Fruit fly (Drosophila melanogaster) whole organism, embryonic: ENCODE data around the gene Bro.

Source experiments
- Adf1 ChIP-seq: fragments of 200-800 bp; sonication (Bioruptor generic); IDR thresholded peaks from 2 replicates; pipeline ENCODE4 v1.3.6; 2022; ENCODE audit warnings: missing biosample characterization, missing genetic modification characterization
- Bgb ChIP-seq: fragments of 200-800 bp; sonication (Bioruptor generic); IDR thresholded peaks from 2 replicates; pipeline ENCODE4 v1.3.6; 2022; ENCODE audit warnings: missing biosample characterization, missing genetic modification characterization; ENCODE audit not compliant: partially characterized antibody
- CG11085 ChIP-seq: fragments of 200-800 bp; sonication (Bioruptor generic); IDR thresholded peaks from 2 replicates; pipeline ENCODE4 v1.3.6; 2022; ENCODE audit warnings: missing biosample characterization, missing genetic modification characterization
- CG13287 ChIP-seq: fragments of 200-800 bp; sonication (Bioruptor generic); IDR thresholded peaks from 2 replicates; pipeline ENCODE4 v1.3.6; 2022; ENCODE audit warnings: missing biosample characterization, missing genetic modification characterization; ENCODE audit not compliant: partially characterized antibody
- CG15011 ChIP-seq: fragments of 200-800 bp; sonication (Bioruptor generic); optimal IDR thresholded peaks from 3 replicates; lab custom pipeline; 2018; ENCODE audit warnings: missing biosample characterization, mild to moderate bottlenecking, missing genetic modification characterization
- CG15073 ChIP-seq: fragments of 200-800 bp; sonication (Bioruptor generic); optimal IDR thresholded peaks from 2 replicates; lab custom pipeline; 2016; ENCODE audit warnings: missing biosample characterization, missing genetic modification characterization
- CG15479 ChIP-seq: fragments of 200-800 bp; sonication (Bioruptor generic); optimal IDR thresholded peaks from 3 replicates; lab custom pipeline; 2019; ENCODE audit warnings: missing biosample characterization, mild to moderate bottlenecking, missing genetic modification characterization, moderate library complexity
- CG15514 ChIP-seq: fragments of 200-800 bp; sonication (Bioruptor generic); optimal IDR thresholded peaks from 3 replicates; lab custom pipeline; 2017; ENCODE audit warnings: missing biosample characterization, missing genetic modification characterization, mild to moderate bottlenecking, moderate library complexity, missing genetic modification reagents
- CG16863 ChIP-seq: fragments of 200-800 bp; sonication (Bioruptor generic); optimal IDR thresholded peaks from 3 replicates; lab custom pipeline; 2016; ENCODE audit warnings: missing biosample characterization, missing genetic modification characterization
- CG17612 ChIP-seq: fragments of 200-800 bp; sonication (Bioruptor generic); IDR thresholded peaks from 2 replicates; pipeline ENCODE4 v1.3.6; 2022; ENCODE audit warnings: missing biosample characterization, missing genetic modification characterization
- CG31224 ChIP-seq: fragments of 200-800 bp; sonication (Bioruptor generic); IDR thresholded peaks from 2 replicates; pipeline ENCODE4 v1.3.6; 2022; ENCODE audit warnings: missing biosample characterization, missing genetic modification characterization
- CG6654 ChIP-seq: fragments of 200-800 bp; sonication (Bioruptor generic); optimal IDR thresholded peaks from 2 replicates; lab custom pipeline; 2017; ENCODE audit warnings: missing biosample characterization, mild to moderate bottlenecking, missing genetic modification characterization
- CG7271 ChIP-seq: fragments of 200-800 bp; sonication (Bioruptor generic); optimal IDR thresholded peaks from 2 replicates; lab custom pipeline; 2018; ENCODE audit warnings: missing biosample characterization, mild to moderate bottlenecking, missing genetic modification characterization, moderate library complexity
- CG8359 ChIP-seq: fragments of 200-800 bp; sonication (Bioruptor generic); optimal IDR thresholded peaks from 2 replicates; lab custom pipeline; 2017; ENCODE audit warnings: missing biosample characterization, mild to moderate bottlenecking, missing genetic modification characterization, borderline replicate concordance
- CG9876 ChIP-seq: fragments of 200-800 bp; sonication (Bioruptor generic); optimal IDR thresholded peaks from 2 replicates; lab custom pipeline; 2016; ENCODE audit warnings: missing biosample characterization, missing genetic modification characterization
- Deaf1 ChIP-seq: fragments of 200-800 bp; optimal IDR thresholded peaks from 3 replicates; lab custom pipeline; 2019; ENCODE audit warnings: missing biosample characterization, mild to moderate bottlenecking, missing genetic modification characterization, moderate library complexity
- Dp ChIP-seq: fragments of 200-800 bp; sonication (Bioruptor generic); optimal IDR thresholded peaks from 2 replicates; lab custom pipeline; 2018; ENCODE audit warnings: missing biosample characterization, mild to moderate bottlenecking, missing genetic modification characterization, moderate library complexity
- HLH54F ChIP-seq: fragments of 200-800 bp; sonication (Bioruptor generic); optimal IDR thresholded peaks from 3 replicates; lab custom pipeline; 2016; ENCODE audit warnings: missing biosample characterization, missing genetic modification characterization
- Hr78 ChIP-seq, 2 experiments: fragments of 200-800 bp in 1 of 2; fragments of >200 bp in 1 of 2; sonication (Bioruptor generic) in 1 of 2; optimal IDR thresholded peaks; 2 replicates each; lab custom pipeline; 2017 to 2019; ENCODE audit warnings: missing biosample characterization in 2 of 2, missing genetic modification characterization in 2 of 2, mild to moderate bottlenecking in 1 of 2, moderate library complexity in 1 of 2
- MBD-R2 ChIP-seq: fragments of 200-800 bp; sonication (Bioruptor generic); IDR thresholded peaks from 2 replicates; pipeline ENCODE4 v1.3.6; 2022; ENCODE audit warnings: missing biosample characterization, missing genetic modification characterization
- Med ChIP-seq: fragments of 200-800 bp; sonication (Bioruptor generic); peaks from one replicate; lab custom pipeline; 2016; ENCODE audit warnings: missing biosample characterization, missing genetic modification characterization, mild to moderate bottlenecking, inconsistent platforms, moderate library complexity
- Oaz ChIP-seq: fragments of 200-800 bp; sonication (Bioruptor generic); IDR thresholded peaks from 2 replicates; pipeline ENCODE4 v1.3.6; 2022; ENCODE audit warnings: missing biosample characterization, missing genetic modification characterization
- Rx ChIP-seq: fragments of 200-800 bp; sonication (Bioruptor generic); IDR thresholded peaks from 2 replicates; pipeline ENCODE4 v1.3.6; 2022; ENCODE audit warnings: missing biosample characterization, missing genetic modification characterization
- Scr ChIP-seq: fragments of 200-800 bp; sonication (Bioruptor generic); IDR thresholded peaks from 2 replicates; pipeline ENCODE4 v1.3.6; 2022; ENCODE audit warnings: missing biosample characterization, missing genetic modification characterization; ENCODE audit not compliant: partially characterized antibody
- Trl ChIP-seq, 3 experiments: fragments of >200 bp in 2 of 3; fragments of 200-800 bp in 1 of 3; sonication (Bioruptor generic) in 1 of 3; optimal IDR thresholded peaks; 2 replicates in 1 of 3; 3 replicates in 2 of 3; lab custom pipeline; 2016 to 2017; ENCODE audit warnings: missing biosample characterization in 1 of 3, missing genetic modification characterization in 1 of 3
- Xrp1 ChIP-seq: fragments of 200-800 bp; sonication (Bioruptor generic); IDR thresholded peaks from 2 replicates; pipeline ENCODE4 v1.3.6; 2022; ENCODE audit warnings: missing biosample characterization, missing genetic modification characterization
- aop ChIP-seq: fragments of 200-800 bp; sonication (Bioruptor generic); IDR thresholded peaks from 2 replicates; pipeline ENCODE4 v1.3.6; 2022; ENCODE audit warnings: missing biosample characterization, missing genetic modification characterization
- ase ChIP-seq: fragments of 200-800 bp; sonication (Bioruptor generic); IDR thresholded peaks from 3 replicates; pipeline ENCODE4 v1.3.6; 2022; ENCODE audit warnings: missing biosample characterization, missing genetic modification characterization
- ato ChIP-seq: fragments of 200-800 bp; sonication (Bioruptor generic); IDR thresholded peaks from 2 replicates; pipeline ENCODE4 v1.3.6; 2022; ENCODE audit warnings: missing biosample characterization, missing genetic modification characterization; ENCODE audit not compliant: partially characterized antibody
- bsh ChIP-seq, 2 experiments: fragments of 200-800 bp; sonication (Bioruptor generic); optimal IDR thresholded peaks; 2 replicates each; lab custom pipeline; 2017 to 2018; ENCODE audit warnings: mild to moderate bottlenecking in 2 of 2, missing biosample characterization in 2 of 2, missing genetic modification characterization in 2 of 2, moderate library complexity in 1 of 2
- crol ChIP-seq: fragments of 200-800 bp; sonication (Bioruptor generic); IDR thresholded peaks from 2 replicates; pipeline ENCODE4 v1.3.6; 2022; ENCODE audit warnings: missing biosample characterization, missing genetic modification characterization
- crp ChIP-seq, 2 experiments: fragments of 200-800 bp; sonication (Bioruptor generic); optimal IDR thresholded peaks; 2 replicates in 1 of 2; 3 replicates in 1 of 2; lab custom pipeline; 2017; ENCODE audit warnings: missing biosample characterization in 2 of 2, missing genetic modification characterization in 2 of 2, mild to moderate bottlenecking in 1 of 2, moderate library complexity in 1 of 2
- exex ChIP-seq: fragments of 200-800 bp; sonication (Bioruptor generic); optimal IDR thresholded peaks from 4 replicates; lab custom pipeline; 2018; ENCODE audit warnings: missing biosample characterization, mild to moderate bottlenecking, missing genetic modification characterization, moderate library complexity
- lilli ChIP-seq: fragments of 200-800 bp; sonication (Bioruptor generic); optimal IDR thresholded peaks from 3 replicates; lab custom pipeline; 2016; ENCODE audit warnings: missing biosample characterization, missing genetic modification characterization
- mirr ChIP-seq: fragments of 200-800 bp; sonication (Bioruptor generic); optimal IDR thresholded peaks from 3 replicates; lab custom pipeline; 2018; ENCODE audit warnings: missing biosample characterization, mild to moderate bottlenecking, missing genetic modification characterization
- nmo ChIP-seq: fragments of 200-800 bp; sonication (Bioruptor generic); optimal IDR thresholded peaks from 2 replicates; lab custom pipeline; 2018; ENCODE audit warnings: missing biosample characterization, mild to moderate bottlenecking, missing genetic modification characterization, moderate library complexity
- onecut ChIP-seq: fragments of 200-800 bp; sonication (Bioruptor generic); IDR thresholded peaks from 2 replicates; pipeline ENCODE4 v1.3.6; 2022; ENCODE audit warnings: missing biosample characterization, missing genetic modification characterization
- pros ChIP-seq: fragments of 200-800 bp; sonication (Bioruptor generic); optimal IDR thresholded peaks from 3 replicates; lab custom pipeline; 2019; ENCODE audit warnings: missing biosample characterization, mild to moderate bottlenecking, missing genetic modification characterization, moderate library complexity
- scrt ChIP-seq: fragments of 200-800 bp; sonication (Bioruptor generic); optimal IDR thresholded peaks from 2 replicates; lab custom pipeline; 2018; ENCODE audit warnings: missing biosample characterization, mild to moderate bottlenecking, missing genetic modification characterization, moderate library complexity
- seq ChIP-seq: fragments of 200-800 bp; sonication (Bioruptor generic); IDR thresholded peaks from 2 replicates; pipeline ENCODE4 v1.3.6; 2022; ENCODE audit warnings: missing biosample characterization, missing genetic modification characterization
- sna ChIP-seq: fragments of 200-800 bp; sonication (Bioruptor generic); IDR thresholded peaks from 2 replicates; pipeline ENCODE4 v1.3.6; 2022; ENCODE audit warnings: missing biosample characterization, missing genetic modification characterization; ENCODE audit not compliant: partially characterized antibody
- unc-4 ChIP-seq: fragments of 200-800 bp; sonication (Bioruptor generic); IDR thresholded peaks from 2 replicates; pipeline ENCODE4 v1.3.6; 2022; ENCODE audit warnings: missing biosample characterization, missing genetic modification characterization; ENCODE audit not compliant: partially characterized antibody
- z ChIP-seq: fragments of 200-800 bp; sonication (Bioruptor generic); IDR thresholded peaks from 3 replicates; pipeline ENCODE4 v1.3.6; 2022; ENCODE audit warnings: missing biosample characterization, missing genetic modification characterization
- zen2 ChIP-seq: fragments of 200-800 bp; sonication (Bioruptor generic); IDR thresholded peaks from 3 replicates; pipeline ENCODE4 v1.3.6; 2022; ENCODE audit warnings: missing biosample characterization, missing genetic modification characterization; ENCODE audit not compliant: partially characterized antibody

Gene Bro

DNA sequence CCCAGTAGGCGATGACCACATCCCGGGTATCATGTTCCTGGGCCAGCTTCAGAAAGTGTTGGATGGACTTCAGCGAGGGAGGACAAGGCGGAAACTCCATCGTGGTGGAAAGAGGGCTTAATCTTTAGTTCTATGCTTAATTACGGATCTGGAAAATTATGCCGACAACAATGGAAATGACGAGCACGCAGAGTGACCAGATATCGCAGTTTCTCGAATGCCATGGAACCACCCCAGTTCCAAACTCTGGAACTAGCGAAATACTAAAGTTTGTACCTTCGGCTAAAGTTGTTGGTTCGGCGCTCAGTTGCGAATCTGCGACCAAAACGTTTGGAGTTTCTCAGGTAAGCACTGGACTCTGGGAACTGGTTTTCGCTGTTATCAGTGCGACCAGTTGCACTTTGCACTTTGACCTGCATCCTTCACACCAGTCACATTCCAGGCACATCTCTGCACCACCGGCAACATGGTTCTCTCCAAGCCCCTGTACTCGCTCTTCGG lies 5.1 kb downstream of the Bro start, which contains the start of the genes CG7970 and Vta1 (continued):
- TF ChIP-seq CG17612 (GFP tag; lab: Robert Waterston, UW) (no peak), nmo (GFP tag; lab: Kevin White, UChicago) (peak; percentile 16), ase (GFP tag; lab: Robert Waterston, UW) (no peak), CG7271 (tag; lab: Kevin White, UChicago) (no peak), z (GFP tag; lab: Robert Waterston, UW) (no peak), aop (GFP tag; lab: Robert Waterston, UW) (no peak), CG11085 (no peak), CG15011 (no peak), Med (GFP tag; lab: Kevin White, UChicago) (peak; percentile 56), Xrp1 (GFP tag; lab: Robert Waterston, UW) (no peak), pros (no peak), bsh (GFP tag; optimal IDR thresholded peaks at IDR 0.05; lab: Kevin White, UChicago) (peak in 1 of 2 experiments; percentile 74), CG15514 (peak; percentile 99), CG6654 (GFP tag; lab: Kevin White, UChicago) (no peak), Dp (GFP tag; lab: Kevin White, UChicago) (peak; percentile 42), Hr78 (GFP tag; optimal IDR thresholded peaks at IDR 0.05; lab: Kevin White, UChicago) (peak in 1 of 2 experiments; percentile 94), Trl (optimal IDR thresholded peaks at IDR 0.05; lab: Kevin White, UChicago) (peak in 1 of 2 experiments; percentile 22), Trl (GFP tag; optimal IDR thresholded peaks at IDR 0.05; lab: Kevin White, UChicago) (no peak)

DNA sequence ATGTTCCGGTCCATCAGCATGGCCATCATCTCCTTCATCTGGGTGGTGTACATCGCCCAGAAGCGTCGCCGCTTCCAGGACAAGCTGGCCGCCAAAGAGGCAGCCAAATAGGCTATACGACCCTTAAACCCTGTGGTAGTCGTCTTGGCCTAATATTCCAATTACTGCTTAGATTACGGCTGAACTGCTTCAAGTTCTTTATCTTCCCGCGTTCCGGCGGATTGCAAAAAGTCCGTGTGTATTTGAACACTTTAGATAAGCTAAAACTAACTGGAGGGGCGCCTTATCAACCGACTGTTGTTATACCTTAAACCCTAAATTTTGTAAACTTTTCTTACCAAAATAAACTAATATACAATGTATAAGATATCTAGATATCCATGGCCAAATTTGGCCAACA lies 6.1 kb downstream of the Bro start:
- TF ChIP-seq CG16863 (GFP tag; lab: Kevin White, UChicago) (no peak), exex (peak; percentile 82), ato (GFP tag; lab: Robert Waterston, UW) (0 out of 2 replicates have a peak, but pooled peaks have one; percentile 18), mirr (GFP tag; lab: Kevin White, UChicago) (peak; percentile 71)

DNA sequence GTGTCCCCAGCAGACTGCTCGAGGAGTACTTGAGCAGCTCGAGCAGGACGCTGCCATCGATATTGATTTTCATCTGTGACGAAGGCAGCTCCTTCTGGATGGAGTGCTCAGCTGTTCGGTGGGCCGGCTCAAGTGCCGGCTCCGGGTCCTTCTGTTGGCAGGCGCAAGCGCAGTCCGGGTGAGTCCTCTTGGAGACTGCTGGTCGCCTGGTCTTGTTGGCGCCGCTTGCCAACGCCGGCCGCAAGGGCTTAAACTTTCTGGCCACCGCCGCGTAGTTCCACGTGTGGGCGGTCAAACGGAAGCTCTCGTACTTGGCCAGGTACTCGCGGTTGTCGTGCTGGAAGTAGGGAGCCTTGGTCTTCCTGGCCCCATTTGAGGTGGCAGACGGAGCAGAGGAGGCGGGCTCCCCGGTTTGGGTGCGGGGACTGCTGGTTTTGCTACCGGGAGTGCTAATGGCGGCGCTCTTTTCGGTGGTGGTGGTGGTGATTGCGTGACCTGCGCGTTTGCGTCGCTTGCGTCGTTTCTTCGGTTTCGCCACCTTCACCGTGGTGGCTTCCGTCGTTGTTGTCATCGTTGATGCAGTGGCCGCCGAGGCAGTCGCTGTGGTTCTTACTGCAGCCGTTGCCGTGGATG lies 14.2 kb downstream of the Bro start:
- TF ChIP-seq Scr (0 out of 2 replicates have a peak, but pooled peaks have one; percentile 18), seq (GFP tag; lab: Robert Waterston, UW) (0 out of 2 replicates have a peak, but pooled peaks have one; percentile 24), Rx (GFP tag; lab: Robert Waterston, UW) (no peak), CG8359 (GFP tag; lab: Kevin White, UChicago) (no peak), sna (GFP tag; lab: Robert Waterston, UW) (0 out of 2 replicates have a peak, but pooled peaks have one; percentile 23), CG15479 (no peak), Med (GFP tag; lab: Kevin White, UChicago) (peak; percentile 19), MBD-R2 (GFP tag; lab: Robert Waterston, UW) (0 out of 2 replicates have a peak, but pooled peaks have one; percentile 13), CG9876 (no peak), lilli (GFP tag; lab: Kevin White, UChicago) (no peak), unc-4 (GFP tag; lab: Robert Waterston, UW) (0 out of 2 replicates have a peak, but pooled peaks have one; percentile 32), onecut (GFP tag; lab: Robert Waterston, UW) (peak; percentile 89), CG31224 (GFP tag; lab: Robert Waterston, UW) (peak; percentile 99), zen2 (GFP tag; lab: Robert Waterston, UW) (peak; percentile 30; the same call in 2 of the 3 replicates), crp (GFP tag; optimal IDR thresholded peaks at IDR 0.05; lab: Kevin White, UChicago) (peak in 1 of 2 experiments; percentile 46), Oaz (GFP tag; lab: Robert Waterston, UW) (no peak), Deaf1 (tag; lab: Kevin White, UChicago) (peak; percentile 79), CG13287 (GFP tag; lab: Robert Waterston, UW) (peak; percentile 32; the same call in 1 of the 2 replicates), crol (GFP tag; lab: Robert Waterston, UW) (peak; percentile 64), Adf1 (GFP tag; lab: Robert Waterston, UW) (peak; percentile 58; the same call in 1 of the 2 replicates), Bgb (GFP tag; lab: Robert Waterston, UW) (0 out of 2 replicates have a peak, but pooled peaks have one; percentile 24), scrt (GFP tag; lab: Kevin White, UChicago) (peak; percentile 74), HLH54F (no peak), CG15073 (no peak)
